Fruit fly (Drosophila melanogaster) whole organism, prepupa: Measurements from ENCODE around the gene CG10352.

ENCODE experiments used
- Blimp-1 ChIP-seq: fragments of 200-800 bp; sonication (Bioruptor generic); optimal IDR thresholded peaks from 3 replicates; lab custom pipeline; 2017; ENCODE audit warnings: missing biosample characterization, missing genetic modification characterization, mild to moderate bottlenecking, moderate library complexity, missing genetic modification reagents
- CG11762 ChIP-seq: fragments of 200-800 bp; sonication (Bioruptor generic); optimal IDR thresholded peaks from 3 replicates; lab custom pipeline; 2016; ENCODE audit warnings: missing biosample characterization, missing genetic modification characterization; ENCODE audit not compliant: insufficient read depth
- CG3919 ChIP-seq: fragments of 200-800 bp; sonication (Bioruptor generic); optimal IDR thresholded peaks from 3 replicates; lab custom pipeline; 2016; ENCODE audit warnings: missing biosample characterization, missing genetic modification characterization
- CG8319 ChIP-seq: fragments of 200-800 bp; sonication (Bioruptor generic); optimal IDR thresholded peaks from 3 replicates; lab custom pipeline; 2016; ENCODE audit warnings: missing biosample characterization, missing genetic modification characterization
- Sox102F ChIP-seq: fragments of 200-800 bp; sonication (Bioruptor generic); optimal IDR thresholded peaks from 2 replicates; lab custom pipeline; 2016; ENCODE audit warnings: missing biosample characterization, mild to moderate bottlenecking, missing genetic modification characterization
- cyc ChIP-seq: fragments of 200-800 bp; sonication (Bioruptor generic); optimal IDR thresholded peaks from 3 replicates; lab custom pipeline; 2016; ENCODE audit warnings: missing biosample characterization, missing genetic modification characterization

DNA sequence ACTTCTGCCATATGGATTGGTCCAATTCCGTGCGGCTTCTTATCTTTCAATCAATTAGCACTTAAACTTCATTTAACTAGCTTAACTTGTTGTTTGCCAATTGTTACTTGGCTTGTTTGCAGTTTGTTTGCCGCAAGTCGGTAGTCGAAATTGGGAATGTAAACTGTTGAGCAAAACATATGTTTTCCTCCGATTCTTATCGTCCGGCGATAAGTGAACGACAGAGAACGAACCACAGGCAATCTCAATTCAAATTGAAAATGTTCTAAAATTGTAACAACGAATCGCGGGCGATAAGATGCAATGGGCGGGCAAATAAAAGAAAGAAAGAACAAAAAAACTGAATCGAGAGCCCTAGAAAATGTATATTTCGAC lies 18.5 kb downstream of the CG10352 start:
- TF ChIP-seq CG8319, result no peak
- TF ChIP-seq cyc (GFP tag; lab: Kevin White, UChicago), result no peak
- no peak for TF ChIP-seq CG3919 (GFP tag; lab: Kevin White, UChicago)
- no peak for TF ChIP-seq Blimp-1
- no peak for TF ChIP-seq CG11762
- no peak for TF ChIP-seq Sox102F (GFP tag; lab: Kevin White, UChicago)
